Fruit fly (Drosophila melanogaster) whole organism, prepupa: ENCODE data around the gene GstZ1.

ENCODE experiments used
- Blimp-1 ChIP-seq: fragments of 200-800 bp; sonication (Bioruptor generic); optimal IDR thresholded peaks from 3 replicates; lab custom pipeline; 2017; ENCODE audit warnings: missing biosample characterization, missing genetic modification characterization, mild to moderate bottlenecking, moderate library complexity, missing genetic modification reagents
- CG10631 ChIP-seq: fragments of 200-800 bp; sonication (Bioruptor generic); optimal IDR thresholded peaks from 2 replicates; lab custom pipeline; 2016; ENCODE audit warnings: missing biosample characterization, missing genetic modification characterization
- CG11294 ChIP-seq: fragments of 200-800 bp; sonication (Bioruptor generic); IDR thresholded peaks from 2 replicates; pipeline ENCODE4 v1.3.6; 2022; ENCODE audit warnings: missing biosample characterization, missing genetic modification characterization
- CG11762 ChIP-seq: fragments of 200-800 bp; sonication (Bioruptor generic); optimal IDR thresholded peaks from 3 replicates; lab custom pipeline; 2016; ENCODE audit warnings: missing biosample characterization, missing genetic modification characterization; ENCODE audit not compliant: insufficient read depth
- CG11902 ChIP-seq: fragments of 200-800 bp; sonication (Bioruptor generic); optimal IDR thresholded peaks from 3 replicates; lab custom pipeline; 2016; ENCODE audit warnings: missing biosample characterization, missing genetic modification characterization
- CG15336 ChIP-seq: fragments of 200-800 bp; sonication (Bioruptor generic); IDR thresholded peaks from 2 replicates; pipeline ENCODE4 v1.3.6; 2022; ENCODE audit warnings: missing biosample characterization, missing genetic modification characterization
- CG1621 ChIP-seq: fragments of 200-800 bp; sonication (Bioruptor generic); optimal IDR thresholded peaks from 3 replicates; lab custom pipeline; 2018; ENCODE audit warnings: missing biosample characterization, mild to moderate bottlenecking, missing genetic modification characterization
- CG16779 ChIP-seq: fragments of 200-800 bp; sonication (Bioruptor generic); optimal IDR thresholded peaks from 3 replicates; lab custom pipeline; 2017; ENCODE audit warnings: missing biosample characterization, mild to moderate bottlenecking, missing genetic modification characterization
- CG3032 ChIP-seq: fragments of 200-800 bp; optimal IDR thresholded peaks from 2 replicates; lab custom pipeline; 2019; ENCODE audit warnings: missing biosample characterization, mild to moderate bottlenecking, missing genetic modification characterization, moderate library complexity
- CG31627 ChIP-seq: fragments of 200-800 bp; sonication (Bioruptor generic); optimal IDR thresholded peaks from 3 replicates; lab custom pipeline; 2016; ENCODE audit warnings: missing biosample characterization, missing genetic modification characterization
- CG32006 ChIP-seq: fragments of 200-800 bp; sonication (Bioruptor generic); optimal IDR thresholded peaks from 3 replicates; lab custom pipeline; 2017; ENCODE audit warnings: missing biosample characterization, mild to moderate bottlenecking, missing genetic modification characterization
- CG3919 ChIP-seq: fragments of 200-800 bp; sonication (Bioruptor generic); optimal IDR thresholded peaks from 3 replicates; lab custom pipeline; 2016; ENCODE audit warnings: missing biosample characterization, missing genetic modification characterization
- CG4318 ChIP-seq: fragments of 200-800 bp; sonication (Bioruptor generic); optimal IDR thresholded peaks from 3 replicates; lab custom pipeline; 2017; ENCODE audit warnings: missing biosample characterization, mild to moderate bottlenecking, missing genetic modification characterization
- CG6163 ChIP-seq: fragments of 200-800 bp; sonication (Bioruptor generic); IDR thresholded peaks from 3 replicates; pipeline ENCODE4 v1.3.6; 2022; ENCODE audit warnings: missing biosample characterization, missing genetic modification characterization
- CG6276 ChIP-seq: fragments of 200-800 bp; sonication (Bioruptor generic); optimal IDR thresholded peaks from 2 replicates; lab custom pipeline; 2017; ENCODE audit warnings: missing biosample characterization, mild to moderate bottlenecking, missing genetic modification characterization
- CG6792 ChIP-seq: fragments of 200-800 bp; sonication (Bioruptor generic); optimal IDR thresholded peaks from 3 replicates; lab custom pipeline; 2016; ENCODE audit warnings: missing biosample characterization, missing genetic modification characterization
- CG6808 ChIP-seq: fragments of 200-800 bp; sonication (Bioruptor generic); optimal IDR thresholded peaks from 3 replicates; lab custom pipeline; 2017; ENCODE audit warnings: missing biosample characterization, missing genetic modification characterization, mild to moderate bottlenecking, moderate library complexity, missing genetic modification reagents
- CG6854 ChIP-seq: fragments of 200-800 bp; sonication (Bioruptor generic); optimal IDR thresholded peaks from 2 replicates; lab custom pipeline; 2017; ENCODE audit warnings: missing biosample characterization, mild to moderate bottlenecking, missing genetic modification characterization
- CG7368 ChIP-seq: fragments of 200-800 bp; sonication (Bioruptor generic); optimal IDR thresholded peaks from 3 replicates; lab custom pipeline; 2016; ENCODE audit warnings: missing biosample characterization, missing genetic modification characterization
- CG8119 ChIP-seq: fragments of 200-800 bp; sonication (Bioruptor generic); IDR thresholded peaks from 3 replicates; pipeline ENCODE4 v1.3.6; 2022; ENCODE audit warnings: missing biosample characterization, missing genetic modification characterization
- CG8319 ChIP-seq: fragments of 200-800 bp; sonication (Bioruptor generic); optimal IDR thresholded peaks from 3 replicates; lab custom pipeline; 2016; ENCODE audit warnings: missing biosample characterization, missing genetic modification characterization
- CG8632 ChIP-seq: fragments of 200-800 bp; sonication (Bioruptor generic); optimal IDR thresholded peaks from 3 replicates; lab custom pipeline; 2016; ENCODE audit warnings: missing biosample characterization, missing genetic modification characterization
- CG9139 ChIP-seq: fragments of 200-800 bp; sonication (Bioruptor generic); optimal IDR thresholded peaks from 3 replicates; lab custom pipeline; 2017; ENCODE audit warnings: missing biosample characterization, mild to moderate bottlenecking, missing genetic modification characterization
- Eip78C ChIP-seq: fragments of 200-800 bp; sonication (Bioruptor generic); peaks from one replicate; lab custom pipeline; 2016; ENCODE audit warnings: missing biosample characterization, missing genetic modification characterization
- Eip93F ChIP-seq: fragments of 200-800 bp; sonication (Bioruptor generic); optimal IDR thresholded peaks from 2 replicates; lab custom pipeline; 2016; ENCODE audit warnings: missing biosample characterization, mild to moderate bottlenecking, missing genetic modification characterization
- Ets21C ChIP-seq: fragments of 200-800 bp; sonication (Bioruptor generic); optimal IDR thresholded peaks from 3 replicates; lab custom pipeline; 2016; ENCODE audit warnings: missing biosample characterization, missing genetic modification characterization
- Ets96B ChIP-seq: fragments of 200-800 bp; optimal IDR thresholded peaks from 2 replicates; lab custom pipeline; 2019; ENCODE audit warnings: missing biosample characterization, mild to moderate bottlenecking, missing genetic modification characterization, moderate library complexity
- Gug ChIP-seq: fragments of 200-800 bp; sonication (Bioruptor generic); IDR thresholded peaks from 2 replicates; pipeline ENCODE4 v1.3.6; 2022; ENCODE audit warnings: missing biosample characterization, missing genetic modification characterization
- Hr38 ChIP-seq: sonication (Bioruptor generic); optimal IDR thresholded peaks from 2 replicates; lab custom pipeline; 2016; ENCODE audit warnings: missing biosample characterization, missing genetic modification characterization
- Hr4 ChIP-seq: fragments of 200-800 bp; sonication (Bioruptor generic); optimal IDR thresholded peaks from 3 replicates; lab custom pipeline; 2016; ENCODE audit warnings: missing biosample characterization, missing genetic modification characterization
- Lpt ChIP-seq: fragments of 200-800 bp; sonication (Bioruptor generic); optimal IDR thresholded peaks from 3 replicates; lab custom pipeline; 2016; ENCODE audit warnings: missing biosample characterization, missing genetic modification characterization
- Met ChIP-seq: fragments of 200-800 bp; sonication (Bioruptor generic); optimal IDR thresholded peaks from 3 replicates; lab custom pipeline; 2016; ENCODE audit warnings: missing biosample characterization, missing genetic modification characterization
- OdsH ChIP-seq: fragments of 200-800 bp; sonication (Bioruptor generic); optimal IDR thresholded peaks from 3 replicates; lab custom pipeline; 2016; ENCODE audit warnings: missing biosample characterization, missing genetic modification characterization
- Sox102F ChIP-seq: fragments of 200-800 bp; sonication (Bioruptor generic); optimal IDR thresholded peaks from 2 replicates; lab custom pipeline; 2016; ENCODE audit warnings: missing biosample characterization, mild to moderate bottlenecking, missing genetic modification characterization
- Sox14 ChIP-seq: fragments of 200-800 bp; sonication (Bioruptor generic); optimal IDR thresholded peaks from 3 replicates; lab custom pipeline; 2016; ENCODE audit warnings: missing biosample characterization, missing genetic modification characterization
- acj6 ChIP-seq: fragments of 200-800 bp; sonication (Bioruptor generic); optimal IDR thresholded peaks from 3 replicates; lab custom pipeline; 2016; ENCODE audit warnings: missing biosample characterization, missing genetic modification characterization
- cyc ChIP-seq: fragments of 200-800 bp; sonication (Bioruptor generic); optimal IDR thresholded peaks from 3 replicates; lab custom pipeline; 2016; ENCODE audit warnings: missing biosample characterization, missing genetic modification characterization
- dac ChIP-seq: fragments of 200-800 bp; sonication (Bioruptor generic); optimal IDR thresholded peaks from 2 replicates; lab custom pipeline; 2017; ENCODE audit warnings: missing biosample characterization, mild to moderate bottlenecking, missing genetic modification characterization
- dsx ChIP-seq: fragments of 200-800 bp; optimal IDR thresholded peaks from 3 replicates; lab custom pipeline; 2019; ENCODE audit warnings: missing biosample characterization, mild to moderate bottlenecking, missing genetic modification characterization, moderate library complexity; ENCODE audit not compliant: poor library complexity, severe bottlenecking
- eg ChIP-seq: fragments of 200-800 bp; sonication (Bioruptor generic); IDR thresholded peaks from 3 replicates; pipeline ENCODE4 v1.3.6; 2022; ENCODE audit warnings: missing biosample characterization, missing genetic modification characterization
- esn ChIP-seq: fragments of 200-800 bp; sonication (Bioruptor generic); optimal IDR thresholded peaks from 2 replicates; lab custom pipeline; 2016; ENCODE audit warnings: missing biosample characterization, mild to moderate bottlenecking, missing genetic modification characterization, moderate library complexity
- fd59A ChIP-seq: fragments of 200-800 bp; sonication (Bioruptor generic); optimal IDR thresholded peaks from 2 replicates; lab custom pipeline; 2017; ENCODE audit warnings: missing biosample characterization, mild to moderate bottlenecking, missing genetic modification characterization, missing genetic modification reagents
- fkh ChIP-seq: fragments of 200-800 bp; sonication (Bioruptor generic); optimal IDR thresholded peaks from 3 replicates; lab custom pipeline; 2017; ENCODE audit warnings: missing biosample characterization, mild to moderate bottlenecking, missing genetic modification characterization, moderate library complexity
- net ChIP-seq: fragments of 200-800 bp; sonication (Bioruptor generic); optimal IDR thresholded peaks from 3 replicates; lab custom pipeline; 2016; ENCODE audit warnings: missing biosample characterization, missing genetic modification characterization
- pdm3 ChIP-seq: fragments of 200-800 bp; sonication (Bioruptor generic); optimal IDR thresholded peaks from 3 replicates; lab custom pipeline; 2016; ENCODE audit warnings: missing biosample characterization, missing genetic modification characterization
- vri ChIP-seq: fragments of 200-800 bp; sonication (Bioruptor generic); optimal IDR thresholded peaks from 3 replicates; lab custom pipeline; 2016; ENCODE audit warnings: missing biosample characterization, mild to moderate bottlenecking, missing genetic modification characterization

The GstZ1 gene

DNA sequence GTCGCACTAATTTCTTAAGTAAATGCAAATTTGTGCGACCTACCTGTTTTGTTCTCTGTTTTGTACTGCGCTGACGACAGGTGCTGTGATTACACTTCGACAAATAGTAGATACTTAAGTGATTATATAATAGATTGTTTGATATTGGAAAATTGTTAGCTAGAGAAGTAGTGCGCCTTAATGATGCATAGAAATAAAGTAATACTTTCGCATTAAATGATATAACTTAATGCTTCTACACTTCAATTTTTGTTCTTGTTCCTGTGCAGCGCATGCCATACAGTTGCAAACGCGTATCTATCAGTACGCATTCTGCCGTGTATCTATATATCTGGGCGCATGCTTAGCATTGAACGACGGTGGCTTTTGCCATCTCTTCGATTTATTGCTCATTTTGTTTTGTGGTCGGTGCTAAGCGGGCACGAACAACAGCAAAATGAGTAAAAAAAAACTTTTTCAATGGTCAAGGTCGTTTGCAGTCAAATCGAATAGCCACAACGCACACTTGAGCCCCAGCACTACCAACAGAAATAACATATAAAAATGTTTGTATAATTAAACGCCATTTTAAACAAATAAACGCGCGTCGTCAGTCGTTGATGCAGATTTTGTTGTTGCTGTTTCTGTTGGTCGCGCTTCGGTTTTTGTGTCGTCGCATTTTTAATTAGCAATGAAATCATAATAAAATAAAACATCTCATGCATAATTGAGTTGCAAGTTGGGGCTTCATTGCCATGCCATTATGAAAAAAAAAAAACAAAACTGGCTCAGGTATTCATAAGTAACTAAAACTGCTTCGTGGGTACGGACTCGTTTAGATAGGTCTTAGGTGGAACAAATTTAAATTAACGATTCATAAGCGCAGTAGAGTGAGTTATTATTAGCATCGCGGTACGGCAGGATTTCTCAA, 25.7 kb downstream of the GstZ1 start (continued):
- peak; percentile 7 for TF ChIP-seq Ets96B (tag; lab: Kevin White, UChicago)
- TF ChIP-seq Sox102F (GFP tag; lab: Kevin White, UChicago): no peak
- TF ChIP-seq CG6808 (GFP tag; lab: Kevin White, UChicago): no peak
- TF ChIP-seq CG1621 (tag; lab: Kevin White, UChicago): no peak
- no peak for TF ChIP-seq esn
- peak; percentile 27 for TF ChIP-seq OdsH (GFP tag; lab: Kevin White, UChicago)
- TF ChIP-seq fd59A (GFP tag; lab: Kevin White, UChicago): no peak
- peak; percentile 10 for TF ChIP-seq Sox14 (GFP tag; lab: Kevin White, UChicago)
- TF ChIP-seq CG6276 (GFP tag; lab: Kevin White, UChicago): peak; percentile 26
- no peak for TF ChIP-seq CG3032 (tag; lab: Kevin White, UChicago)
- TF ChIP-seq CG9139 (GFP tag; lab: Kevin White, UChicago): no peak
- TF ChIP-seq Ets21C: no peak

DNA sequence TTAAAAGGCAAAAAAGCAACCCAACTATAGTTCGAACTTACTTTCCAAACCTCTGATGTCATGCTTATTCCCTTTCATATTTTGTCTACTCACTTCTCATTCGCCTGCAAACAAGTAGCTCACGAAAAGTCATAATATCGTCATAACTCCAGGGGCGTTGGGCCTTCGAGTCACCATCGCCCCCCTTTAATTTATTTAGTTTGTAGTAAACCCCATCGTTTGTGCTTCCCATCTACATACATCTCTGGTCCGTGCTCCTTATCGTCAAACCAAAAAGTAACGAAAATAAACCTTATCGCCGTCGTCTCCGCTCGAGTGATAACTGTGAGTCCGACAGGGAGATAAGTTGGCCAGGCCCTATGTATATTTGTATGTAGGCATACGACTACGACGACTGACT, 27.4 kb downstream of the GstZ1 start:
- TF ChIP-seq CG11902 (GFP tag; lab: Kevin White, UChicago) (no peak), CG6854 (GFP tag; lab: Kevin White, UChicago) (no peak), acj6 (GFP tag; lab: Kevin White, UChicago) (peak; percentile 19), Eip78C (GFP tag; lab: Kevin White, UChicago) (peak; percentile 70), CG31627 (GFP tag; lab: Kevin White, UChicago) (peak; percentile 60), Hr38 (GFP tag; lab: Kevin White, UChicago) (no peak), Lpt (GFP tag; lab: Kevin White, UChicago) (no peak), Sox102F (GFP tag; lab: Kevin White, UChicago) (peak; percentile 61), fd59A (GFP tag; lab: Kevin White, UChicago) (no peak), CG8632 (GFP tag; lab: Kevin White, UChicago) (no peak), cyc (GFP tag; lab: Kevin White, UChicago) (peak; percentile 60), dsx (no peak), CG7368 (GFP tag; lab: Kevin White, UChicago) (no peak), CG8319 (GFP tag; lab: Kevin White, UChicago) (no peak), pdm3 (no peak), CG6163 (GFP tag; lab: Robert Waterston, UW) (peak; percentile 52; the same call in 2 of the 3 replicates), CG6276 (GFP tag; lab: Kevin White, UChicago) (no peak), Sox14 (GFP tag; lab: Kevin White, UChicago) (peak; percentile 60), Blimp-1 (GFP tag; lab: Kevin White, UChicago) (peak; percentile 15), net (no peak), CG3032 (tag; lab: Kevin White, UChicago) (no peak), eg (GFP tag; lab: Robert Waterston, UW) (no peak), CG32006 (GFP tag; lab: Kevin White, UChicago) (no peak), CG3919 (peak; percentile 9), fkh (GFP tag; lab: Kevin White, UChicago) (peak; percentile 75), CG11762 (GFP tag; lab: Kevin White, UChicago) (no peak), CG6808 (GFP tag; lab: Kevin White, UChicago) (no peak), CG4318 (GFP tag; lab: Kevin White, UChicago) (no peak), Gug (no peak), CG11294 (no peak), CG8119 (no peak), vri (GFP tag; lab: Kevin White, UChicago) (peak; percentile 96), Ets96B (tag; lab: Kevin White, UChicago) (no peak), CG10631 (GFP tag; lab: Kevin White, UChicago) (no peak), OdsH (GFP tag; lab: Kevin White, UChicago) (peak; percentile 7), Hr4 (GFP tag; lab: Kevin White, UChicago) (peak; percentile 21), esn (peak; percentile 66), CG15336 (GFP tag; lab: Robert Waterston, UW) (no peak), CG6792 (GFP tag; lab: Kevin White, UChicago) (peak; percentile 39), CG16779 (tag; lab: Kevin White, UChicago) (no peak), CG9139 (GFP tag; lab: Kevin White, UChicago) (no peak), dac (GFP tag; lab: Kevin White, UChicago) (no peak), Met (GFP tag; lab: Kevin White, UChicago) (peak; percentile 71), Eip93F (GFP tag; lab: Kevin White, UChicago) (peak; percentile 90)
